Worm (Caenorhabditis elegans) whole organism, midembryonic: ENCODE results near the gene ZK354.9.

Experiments
- tab-1 ChIP-seq: fragments of 200-800 bp; sonication (Bioruptor generic); IDR thresholded peaks from 2 replicates; pipeline ENCODE4 v1.3.6; 2022; ENCODE audit warnings: missing genetic modification characterization, missing compliant biosample characterization
- ztf-23 ChIP-seq: fragments of 200-800 bp; sonication (Bioruptor generic); IDR thresholded peaks from 2 replicates; pipeline ENCODE4 v1.3.6; 2022; ENCODE audit warnings: missing genetic modification reagents, missing genetic modification characterization, missing compliant biosample characterization

DNA sequence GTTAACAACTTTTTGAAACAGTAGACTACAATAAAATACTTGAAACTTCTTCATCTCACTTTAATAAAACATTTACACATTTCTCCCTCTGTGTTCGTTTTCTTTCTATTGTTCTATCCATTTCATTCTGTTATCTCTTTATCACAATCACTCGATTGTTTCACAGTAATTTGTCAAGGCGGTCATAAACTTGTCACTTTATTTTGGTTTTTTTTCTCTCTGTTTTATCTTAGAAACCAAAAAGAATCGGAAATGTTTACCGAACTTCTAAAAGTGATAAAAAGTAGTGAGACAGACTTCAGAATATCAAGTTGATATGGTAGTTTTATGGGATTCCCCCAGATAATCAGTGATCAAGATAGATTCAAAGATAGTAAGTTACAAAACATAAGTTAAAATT is 31.3 kb upstream of the ZK354.9 start, which contains the start of gene Y4C6B.2:
- TF ChIP-seq ztf-23 (GFP tag; lab: Robert Waterston, UW) (no peak), tab-1 (no peak)
